Fruit fly (Drosophila melanogaster): ENCODE measurements around the gene pad.

The pad gene

dm6 chr3R:16335438-16336073 lies 6.6 kb upstream of the pad start:
- no peak for TF ChIP-seq noc (tag; optimal IDR thresholded peaks at IDR 0.05)

dm6 chr3R:16336327-16337052 lies 5.6 kb upstream of the pad start:
- no peak for TF ChIP-seq noc (tag; optimal IDR thresholded peaks at IDR 0.05)

dm6 chr3R:16337053-16337385 lies 5.1 kb upstream of the pad start:
- TF ChIP-seq noc (tag; optimal IDR thresholded peaks at IDR 0.05), result no peak

dm6 chr3R:16337863-16338262 lies 4.3 kb upstream of the pad start:
- TF ChIP-seq noc (tag; optimal IDR thresholded peaks at IDR 0.05), result no peak

dm6 chr3R:16338342-16338741 lies 3.8 kb upstream of the pad start:
- TF ChIP-seq noc (tag; optimal IDR thresholded peaks at IDR 0.05), result no peak

dm6 chr3R:16339475-16339874 lies 2.6 kb upstream of the pad start, which contains the start of gene Sulf1:
Gene Sulf1, minus strand, starts transcription at chr3R:16339575.
- TF ChIP-seq noc (tag; optimal IDR thresholded peaks at IDR 0.05), result no peak

- TF ChIP-seq noc (tag; optimal IDR thresholded peaks at IDR 0.05), result no peak
Observed at dm6 chr3R:16340610-16341009, 1.5 kb upstream of the pad start.

- peak; percentile 44 for TF ChIP-seq noc (tag; optimal IDR thresholded peaks at IDR 0.05)
Observed at dm6 chr3R:16347626-16348264, 5.6 kb downstream of the pad start.

- TF ChIP-seq noc (tag; optimal IDR thresholded peaks at IDR 0.05), result no peak
Observed at dm6 chr3R:16348289-16348688, 6.2 kb downstream of the pad start.

- TF ChIP-seq noc (tag; optimal IDR thresholded peaks at IDR 0.05), result peak; percentile 14
Observed at dm6 chr3R:16349111-16349655, 7.1 kb downstream of the pad start, which contains the start of the genes CG14879 and Manf. Gene CG14879, minus strand, starts transcription at chr3R:16349226. Gene Manf, plus strand, starts transcription at chr3R:16349404.

- TF ChIP-seq noc (tag; optimal IDR thresholded peaks at IDR 0.05), result no peak
Observed at dm6 chr3R:16350400-16350799, 8.3 kb downstream of the pad start.

dm6 chr3R:16351044-16351443 lies 8.9 kb downstream of the pad start:
- no peak for TF ChIP-seq noc (tag; optimal IDR thresholded peaks at IDR 0.05)

- TF ChIP-seq noc (tag; optimal IDR thresholded peaks at IDR 0.05), result no peak
Observed at dm6 chr3R:16352039-16352438, 9.9 kb downstream of the pad start.

dm6 chr3R:16353195-16353594 lies 11.1 kb downstream of the pad start:
- peak; percentile 6 for TF ChIP-seq noc (tag; optimal IDR thresholded peaks at IDR 0.05)

- no peak for TF ChIP-seq noc (tag; optimal IDR thresholded peaks at IDR 0.05)
Observed at dm6 chr3R:16353671-16354070, 11.6 kb downstream of the pad start.

- TF ChIP-seq noc (tag; optimal IDR thresholded peaks at IDR 0.05), result peak; percentile 70
Observed at dm6 chr3R:16355393-16355943, 13.3 kb downstream of the pad start.
